Worm (Caenorhabditis elegans) whole organism, mixed stage, embryonic: ENCODE measurements around the gene T28C6.11.

Experiments
- ces-1 ChIP-seq: fragments of 150-350 bp; optimal IDR thresholded peaks from 2 replicates; lab custom pipeline; 2014; ENCODE audit warnings: missing biosample characterization, missing genetic modification reagents, missing genetic modification characterization
- hlh-1 ChIP-seq: fragments of 150-350 bp; optimal IDR thresholded peaks from 2 replicates; lab custom pipeline; 2014; ENCODE audit warnings: missing biosample characterization, missing genetic modification reagents, missing genetic modification characterization
- mab-5 ChIP-seq: fragments of 150-350 bp; optimal IDR thresholded peaks from 2 replicates; lab custom pipeline; 2014; ENCODE audit warnings: missing biosample characterization, missing genetic modification characterization
- nhr-12 ChIP-seq: fragments of 150-350 bp; optimal IDR thresholded peaks from 2 replicates; lab custom pipeline; 2014; ENCODE audit warnings: missing biosample characterization, missing genetic modification characterization
- nhr-237 ChIP-seq: fragments of 150-350 bp; optimal IDR thresholded peaks from 2 replicates; lab custom pipeline; 2014; ENCODE audit warnings: missing biosample characterization, missing genetic modification characterization
- nhr-28 ChIP-seq: fragments of 150-350 bp; optimal IDR thresholded peaks from 2 replicates; lab custom pipeline; 2014; ENCODE audit warnings: missing biosample characterization, missing genetic modification characterization
- snpc-4 ChIP-seq: fragments of 150-350 bp; optimal IDR thresholded peaks from 2 replicates; lab custom pipeline; 2014; ENCODE audit warnings: missing biosample characterization, missing genetic modification characterization
- unc-62 ChIP-seq: fragments of 150-350 bp; optimal IDR thresholded peaks from 2 replicates; lab custom pipeline; 2014; ENCODE audit warnings: missing biosample characterization, missing genetic modification reagents, missing genetic modification characterization

- TF ChIP-seq snpc-4 (tag; lab: Kevin White, UChicago) (no peak), nhr-12 (no peak), nhr-237 (tag; lab: Kevin White, UChicago) (no peak), unc-62 (GFP tag; lab: Kevin White, UChicago) (no peak), nhr-28 (tag; lab: Kevin White, UChicago) (no peak), hlh-1 (tag; lab: Kevin White, UChicago) (no peak), ces-1 (GFP tag; lab: Kevin White, UChicago) (no peak), mab-5 (tag; lab: Kevin White, UChicago) (no peak)
Observed at ce11 chrIV:8855963-8856362, 15.9 kb upstream of the T28C6.11 start, which contains the start of gene T11B7.5.
